Worm (Caenorhabditis elegans) whole organism, mixed stage, embryonic: ENCODE data around the gene rbm-28.

Experiments used
- mep-1 ChIP-seq: fragments of 150-350 bp; optimal IDR thresholded peaks from 2 replicates; lab custom pipeline; 2017; ENCODE audit warnings: missing biosample characterization, missing genetic modification reagents, missing genetic modification characterization, inconsistent platforms
- mls-2 ChIP-seq: sonication (generic microtip); optimal IDR thresholded peaks from 2 replicates; lab custom pipeline; 2016; ENCODE audit warnings: mild to moderate bottlenecking, missing genetic modification characterization, moderate library complexity, missing compliant biosample characterization
- pha-4 ChIP-seq: fragments of 150-350 bp; optimal IDR thresholded peaks from 2 replicates; lab custom pipeline; 2018; ENCODE audit warnings: missing biosample characterization, missing genetic modification reagents, missing genetic modification characterization
- snpc-4 ChIP-seq: fragments of 150-350 bp; optimal IDR thresholded peaks from 2 replicates; lab custom pipeline; 2014; ENCODE audit warnings: missing biosample characterization, missing genetic modification characterization
- unc-62 ChIP-seq: fragments of 150-350 bp; optimal IDR thresholded peaks from 2 replicates; lab custom pipeline; 2014; ENCODE audit warnings: missing biosample characterization, missing genetic modification reagents, missing genetic modification characterization

ce11 chrII:14851483-14851882 is 5.6 kb upstream of the rbm-28 start, which contains the start of gene R05H10.1:
- TF ChIP-seq mep-1 (tag; lab: Kevin White, UChicago), result no peak
- TF ChIP-seq pha-4, result no peak
- no peak for TF ChIP-seq unc-62 (GFP tag; lab: Kevin White, UChicago)
- no peak for TF ChIP-seq snpc-4 (tag; lab: Kevin White, UChicago)
- no peak for TF ChIP-seq mls-2 (tag; lab: Kevin White, UChicago)
